Fruit fly (Drosophila melanogaster) whole organism, prepupa: ENCODE data around the gene CG5902.

Source experiments
- CG10631 ChIP-seq: fragments of 200-800 bp; sonication (Bioruptor generic); optimal IDR thresholded peaks from 2 replicates; lab custom pipeline; 2016; ENCODE audit warnings: missing biosample characterization, missing genetic modification characterization
- CG11294 ChIP-seq: fragments of 200-800 bp; sonication (Bioruptor generic); IDR thresholded peaks from 2 replicates; pipeline ENCODE4 v1.3.6; 2022; ENCODE audit warnings: missing biosample characterization, missing genetic modification characterization
- CG11762 ChIP-seq: fragments of 200-800 bp; sonication (Bioruptor generic); optimal IDR thresholded peaks from 3 replicates; lab custom pipeline; 2016; ENCODE audit warnings: missing biosample characterization, missing genetic modification characterization; ENCODE audit not compliant: insufficient read depth
- CG11902 ChIP-seq: fragments of 200-800 bp; sonication (Bioruptor generic); optimal IDR thresholded peaks from 3 replicates; lab custom pipeline; 2016; ENCODE audit warnings: missing biosample characterization, missing genetic modification characterization
- CG15336 ChIP-seq: fragments of 200-800 bp; sonication (Bioruptor generic); IDR thresholded peaks from 2 replicates; pipeline ENCODE4 v1.3.6; 2022; ENCODE audit warnings: missing biosample characterization, missing genetic modification characterization
- CG16779 ChIP-seq: fragments of 200-800 bp; sonication (Bioruptor generic); optimal IDR thresholded peaks from 3 replicates; lab custom pipeline; 2017; ENCODE audit warnings: missing biosample characterization, mild to moderate bottlenecking, missing genetic modification characterization
- CG32006 ChIP-seq: fragments of 200-800 bp; sonication (Bioruptor generic); optimal IDR thresholded peaks from 3 replicates; lab custom pipeline; 2017; ENCODE audit warnings: missing biosample characterization, mild to moderate bottlenecking, missing genetic modification characterization
- CG34406 ChIP-seq: fragments of 200-800 bp; sonication (Bioruptor generic); optimal IDR thresholded peaks from 3 replicates; lab custom pipeline; 2016; ENCODE audit warnings: missing biosample characterization, missing genetic modification characterization
- CG3919 ChIP-seq: fragments of 200-800 bp; sonication (Bioruptor generic); optimal IDR thresholded peaks from 3 replicates; lab custom pipeline; 2016; ENCODE audit warnings: missing biosample characterization, missing genetic modification characterization
- CG6163 ChIP-seq: fragments of 200-800 bp; sonication (Bioruptor generic); IDR thresholded peaks from 3 replicates; pipeline ENCODE4 v1.3.6; 2022; ENCODE audit warnings: missing biosample characterization, missing genetic modification characterization
- CG6792 ChIP-seq: fragments of 200-800 bp; sonication (Bioruptor generic); optimal IDR thresholded peaks from 3 replicates; lab custom pipeline; 2016; ENCODE audit warnings: missing biosample characterization, missing genetic modification characterization
- CG6808 ChIP-seq: fragments of 200-800 bp; sonication (Bioruptor generic); optimal IDR thresholded peaks from 3 replicates; lab custom pipeline; 2017; ENCODE audit warnings: missing biosample characterization, missing genetic modification characterization, mild to moderate bottlenecking, moderate library complexity, missing genetic modification reagents
- CG6854 ChIP-seq: fragments of 200-800 bp; sonication (Bioruptor generic); optimal IDR thresholded peaks from 2 replicates; lab custom pipeline; 2017; ENCODE audit warnings: missing biosample characterization, mild to moderate bottlenecking, missing genetic modification characterization
- CG8119 ChIP-seq: fragments of 200-800 bp; sonication (Bioruptor generic); IDR thresholded peaks from 3 replicates; pipeline ENCODE4 v1.3.6; 2022; ENCODE audit warnings: missing biosample characterization, missing genetic modification characterization
- CG8319 ChIP-seq: fragments of 200-800 bp; sonication (Bioruptor generic); optimal IDR thresholded peaks from 3 replicates; lab custom pipeline; 2016; ENCODE audit warnings: missing biosample characterization, missing genetic modification characterization
- CG9139 ChIP-seq: fragments of 200-800 bp; sonication (Bioruptor generic); optimal IDR thresholded peaks from 3 replicates; lab custom pipeline; 2017; ENCODE audit warnings: missing biosample characterization, mild to moderate bottlenecking, missing genetic modification characterization
- Eip75B ChIP-seq: fragments of 200-800 bp; sonication (Bioruptor generic); optimal IDR thresholded peaks from 3 replicates; lab custom pipeline; 2016; ENCODE audit warnings: missing biosample characterization, missing genetic modification characterization
- Eip78C ChIP-seq: fragments of 200-800 bp; sonication (Bioruptor generic); peaks from one replicate; lab custom pipeline; 2016; ENCODE audit warnings: missing biosample characterization, missing genetic modification characterization
- Eip93F ChIP-seq: fragments of 200-800 bp; sonication (Bioruptor generic); optimal IDR thresholded peaks from 2 replicates; lab custom pipeline; 2016; ENCODE audit warnings: missing biosample characterization, mild to moderate bottlenecking, missing genetic modification characterization
- Ets96B ChIP-seq: fragments of 200-800 bp; optimal IDR thresholded peaks from 2 replicates; lab custom pipeline; 2019; ENCODE audit warnings: missing biosample characterization, mild to moderate bottlenecking, missing genetic modification characterization, moderate library complexity
- Hr38 ChIP-seq: sonication (Bioruptor generic); optimal IDR thresholded peaks from 2 replicates; lab custom pipeline; 2016; ENCODE audit warnings: missing biosample characterization, missing genetic modification characterization
- Hr39 ChIP-seq: fragments of 200-800 bp; sonication (Bioruptor generic); optimal IDR thresholded peaks from 2 replicates; lab custom pipeline; 2016; ENCODE audit warnings: missing biosample characterization, missing genetic modification characterization
- Hr4 ChIP-seq: fragments of 200-800 bp; sonication (Bioruptor generic); optimal IDR thresholded peaks from 3 replicates; lab custom pipeline; 2016; ENCODE audit warnings: missing biosample characterization, missing genetic modification characterization
- Lpt ChIP-seq: fragments of 200-800 bp; sonication (Bioruptor generic); optimal IDR thresholded peaks from 3 replicates; lab custom pipeline; 2016; ENCODE audit warnings: missing biosample characterization, missing genetic modification characterization
- OdsH ChIP-seq: fragments of 200-800 bp; sonication (Bioruptor generic); optimal IDR thresholded peaks from 3 replicates; lab custom pipeline; 2016; ENCODE audit warnings: missing biosample characterization, missing genetic modification characterization
- Sox102F ChIP-seq: fragments of 200-800 bp; sonication (Bioruptor generic); optimal IDR thresholded peaks from 2 replicates; lab custom pipeline; 2016; ENCODE audit warnings: missing biosample characterization, mild to moderate bottlenecking, missing genetic modification characterization
- Sox14 ChIP-seq: fragments of 200-800 bp; sonication (Bioruptor generic); optimal IDR thresholded peaks from 3 replicates; lab custom pipeline; 2016; ENCODE audit warnings: missing biosample characterization, missing genetic modification characterization
- Sox15 ChIP-seq: fragments of 200-800 bp; sonication (Bioruptor generic); optimal IDR thresholded peaks from 3 replicates; lab custom pipeline; 2016; ENCODE audit warnings: missing biosample characterization, missing genetic modification characterization
- achi ChIP-seq: fragments of 200-800 bp; sonication (Bioruptor generic); optimal IDR thresholded peaks from 3 replicates; lab custom pipeline; 2016; ENCODE audit warnings: missing biosample characterization, missing genetic modification characterization
- cyc ChIP-seq: fragments of 200-800 bp; sonication (Bioruptor generic); optimal IDR thresholded peaks from 3 replicates; lab custom pipeline; 2016; ENCODE audit warnings: missing biosample characterization, missing genetic modification characterization
- dsx ChIP-seq: fragments of 200-800 bp; optimal IDR thresholded peaks from 3 replicates; lab custom pipeline; 2019; ENCODE audit warnings: missing biosample characterization, mild to moderate bottlenecking, missing genetic modification characterization, moderate library complexity; ENCODE audit not compliant: poor library complexity, severe bottlenecking
- eg ChIP-seq: fragments of 200-800 bp; sonication (Bioruptor generic); IDR thresholded peaks from 3 replicates; pipeline ENCODE4 v1.3.6; 2022; ENCODE audit warnings: missing biosample characterization, missing genetic modification characterization
- fd59A ChIP-seq: fragments of 200-800 bp; sonication (Bioruptor generic); optimal IDR thresholded peaks from 2 replicates; lab custom pipeline; 2017; ENCODE audit warnings: missing biosample characterization, mild to moderate bottlenecking, missing genetic modification characterization, missing genetic modification reagents
- fd85E ChIP-seq: fragments of 200-800 bp; sonication (Bioruptor generic); optimal IDR thresholded peaks from 3 replicates; lab custom pipeline; 2016; ENCODE audit warnings: missing biosample characterization, missing genetic modification characterization
- pdm3 ChIP-seq: fragments of 200-800 bp; sonication (Bioruptor generic); optimal IDR thresholded peaks from 3 replicates; lab custom pipeline; 2016; ENCODE audit warnings: missing biosample characterization, missing genetic modification characterization
- svp ChIP-seq: fragments of 200-800 bp; sonication (Bioruptor generic); peaks from one replicate; lab custom pipeline; 2016; ENCODE audit warnings: missing biosample characterization, missing genetic modification characterization
- vri ChIP-seq: fragments of 200-800 bp; sonication (Bioruptor generic); optimal IDR thresholded peaks from 3 replicates; lab custom pipeline; 2016; ENCODE audit warnings: missing biosample characterization, mild to moderate bottlenecking, missing genetic modification characterization

CG5902 gene

DNA sequence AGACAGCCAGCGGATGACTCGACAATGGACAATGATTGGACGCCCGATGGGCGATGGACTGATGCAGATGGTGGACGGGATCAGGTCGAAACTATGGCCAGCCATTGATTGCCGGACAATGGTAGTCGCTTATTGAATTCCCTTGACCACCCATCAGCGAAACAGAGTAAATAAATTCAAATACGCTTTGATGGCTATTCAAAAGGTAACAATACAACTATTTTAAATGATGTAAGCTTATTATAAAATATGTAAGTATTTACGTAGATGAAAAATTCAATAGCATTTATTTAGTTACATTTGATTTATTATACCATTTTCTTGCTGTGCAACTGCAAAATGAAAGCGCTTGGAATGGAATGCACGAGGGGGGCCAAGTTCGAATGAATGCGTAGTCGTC lies 28.2 kb downstream of the CG5902 start (continued):
- TF ChIP-seq pdm3 (GFP tag; lab: Kevin White, UChicago) (no peak), Hr4 (GFP tag; lab: Kevin White, UChicago) (no peak), CG15336 (GFP tag; lab: Robert Waterston, UW) (0 out of 2 replicates have a peak, but pooled peaks have one; percentile 19), CG8319 (no peak), dsx (GFP tag; lab: Kevin White, UChicago) (peak; percentile 10), fd85E (no peak), Hr39 (GFP tag; lab: Kevin White, UChicago) (no peak), svp (GFP tag; lab: Kevin White, UChicago) (peak; percentile 51), CG6854 (GFP tag; lab: Kevin White, UChicago) (no peak), CG10631 (GFP tag; lab: Kevin White, UChicago) (peak; percentile 11), Sox15 (GFP tag; lab: Kevin White, UChicago) (no peak), CG11294 (GFP tag; lab: Robert Waterston, UW) (no peak), eg (0 out of 3 replicates have a peak, but pooled peaks have one; percentile 14), Lpt (GFP tag; lab: Kevin White, UChicago) (no peak), CG9139 (no peak), CG6163 (GFP tag; lab: Robert Waterston, UW) (peak; percentile 15; the same call in 1 of the 3 replicates), CG11762 (GFP tag; lab: Kevin White, UChicago) (no peak), CG34406 (GFP tag; lab: Kevin White, UChicago) (peak; percentile 13), OdsH (GFP tag; lab: Kevin White, UChicago) (no peak), CG3919 (no peak), Eip93F (GFP tag; lab: Kevin White, UChicago) (no peak), Ets96B (tag; lab: Kevin White, UChicago) (peak; percentile 6)

- TF ChIP-seq eg (no peak), cyc (GFP tag; lab: Kevin White, UChicago) (no peak), fd59A (GFP tag; lab: Kevin White, UChicago) (no peak), CG16779 (tag; lab: Kevin White, UChicago) (no peak), CG11294 (GFP tag; lab: Robert Waterston, UW) (no peak), Hr39 (GFP tag; lab: Kevin White, UChicago) (no peak), CG6854 (GFP tag; lab: Kevin White, UChicago) (no peak), CG6808 (no peak), Hr4 (GFP tag; lab: Kevin White, UChicago) (no peak), CG32006 (GFP tag; lab: Kevin White, UChicago) (no peak), pdm3 (GFP tag; lab: Kevin White, UChicago) (no peak), achi (GFP tag; lab: Kevin White, UChicago) (no peak), CG11902 (GFP tag; lab: Kevin White, UChicago) (no peak), CG6792 (no peak), vri (GFP tag; lab: Kevin White, UChicago) (no peak)
Observed at dm6 chr3R:24015449-24015848, 29.0 kb downstream of the CG5902 start.

DNA sequence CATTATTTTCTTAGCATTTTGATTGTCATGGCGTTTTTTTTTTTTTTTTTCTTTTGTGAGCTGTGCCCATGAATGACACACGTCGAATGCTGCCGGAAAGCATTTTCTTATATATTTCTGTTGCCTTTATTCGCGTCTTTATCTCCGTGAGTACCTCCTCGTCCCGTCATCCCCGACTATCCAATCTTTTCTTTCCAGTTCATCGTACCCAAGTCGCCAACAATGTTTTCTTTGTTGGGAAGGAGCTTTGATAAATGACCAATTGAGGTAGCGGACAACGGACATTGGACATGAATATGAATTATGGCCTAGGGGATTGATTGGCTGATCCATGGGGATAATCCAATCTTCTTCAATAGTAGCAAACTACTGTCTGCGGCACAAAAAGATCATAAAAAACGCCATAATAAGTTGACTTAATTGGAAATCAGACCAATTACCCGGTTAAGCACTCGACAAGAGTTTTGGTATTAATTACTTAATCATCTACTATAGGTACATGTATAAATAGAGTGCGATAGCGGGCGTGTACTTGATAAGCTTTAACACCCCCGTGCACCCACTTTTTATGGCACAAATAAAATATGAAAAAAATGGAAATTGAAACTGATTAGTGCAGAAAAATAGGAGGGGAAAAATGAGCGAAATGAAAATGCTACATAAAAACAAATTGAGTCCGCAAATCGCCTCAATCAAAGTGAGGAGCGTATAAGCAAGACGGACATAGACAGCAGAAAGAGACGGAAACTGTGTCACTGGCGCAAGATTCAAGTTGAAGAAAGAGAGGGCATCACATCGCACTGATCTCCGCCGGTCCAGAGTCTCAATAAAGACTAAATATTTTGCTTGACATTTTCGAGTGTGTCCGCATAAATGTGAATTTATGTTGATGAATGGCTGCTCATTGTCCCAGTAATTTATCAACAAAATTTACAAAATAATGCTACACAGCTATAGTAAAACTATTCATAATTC lies 29.8 kb downstream of the CG5902 start:
- TF ChIP-seq Hr38 (GFP tag; lab: Kevin White, UChicago) (no peak), dsx (GFP tag; lab: Kevin White, UChicago) (peak; percentile 31), CG16779 (tag; lab: Kevin White, UChicago) (no peak), achi (GFP tag; lab: Kevin White, UChicago) (no peak), eg (no peak), CG8119 (GFP tag; lab: Robert Waterston, UW) (0 out of 3 replicates have a peak, but pooled peaks have one; percentile 13), Sox14 (peak; percentile 85), vri (GFP tag; lab: Kevin White, UChicago) (peak; percentile 79), svp (GFP tag; lab: Kevin White, UChicago) (peak; percentile 86), cyc (GFP tag; lab: Kevin White, UChicago) (no peak), Sox102F (peak; percentile 0), Eip78C (GFP tag; lab: Kevin White, UChicago) (peak; percentile 41), CG15336 (GFP tag; lab: Robert Waterston, UW) (0 out of 2 replicates have a peak, but pooled peaks have one; percentile 26), Eip75B (peak; percentile 13), CG6163 (GFP tag; lab: Robert Waterston, UW) (peak; percentile 27; the same call in 1 of the 3 replicates), Eip93F (GFP tag; lab: Kevin White, UChicago) (peak; percentile 57)
